Fruit fly (Drosophila melanogaster) whole organism: ENCODE measurements around the gene CG31624.

ENCODE experiments used
- CG8478 ChIP-seq: fragments of >200 bp; optimal IDR thresholded peaks from 2 replicates; lab custom pipeline; 2018; ENCODE audit warnings: inconsistent platforms
- EcR ChIP-seq, 2 experiments: fragments of >200 bp; optimal IDR thresholded peaks; 2 replicates each; lab custom pipeline; 2017; ENCODE audit warnings: missing biosample characterization in 2 of 2, missing genetic modification characterization in 2 of 2, missing genetic modification reagents in 2 of 2
- pan ChIP-seq: fragments of >200 bp; optimal IDR thresholded peaks from 2 replicates; lab custom pipeline; 2017
- usp ChIP-seq: fragments of >200 bp; optimal IDR thresholded peaks from 2 replicates; lab custom pipeline; 2017; ENCODE audit warnings: missing biosample characterization, missing genetic modification characterization, mixed read lengths

DNA sequence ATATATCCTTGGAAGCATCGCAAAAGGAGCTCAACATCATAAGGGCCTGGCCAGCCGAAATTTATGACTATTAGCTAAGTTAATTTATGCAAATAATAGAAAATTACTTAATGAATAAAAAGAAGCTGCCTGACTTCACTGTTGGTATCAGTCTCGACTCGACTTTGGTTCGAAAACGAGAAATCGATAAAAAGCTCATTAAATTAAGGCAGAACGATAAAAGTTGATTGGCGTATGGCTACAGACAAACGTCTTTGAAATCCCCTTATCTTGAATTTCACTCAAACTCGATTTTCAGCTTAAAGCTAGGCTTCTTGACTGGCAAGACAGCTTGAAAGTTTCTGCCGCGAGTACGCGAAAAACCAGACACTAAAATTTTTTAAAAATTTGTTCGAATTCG, 42.2 kb upstream of the CG31624 start:
- TF ChIP-seq usp (GFP tag; lab: Kevin White, UChicago) (no peak), CG8478 (lab: Kevin White, UChicago) (no peak), pan (no peak), EcR (GFP tag; optimal IDR thresholded peaks at IDR 0.05; lab: Kevin White, UChicago) (no peak)
